Fruit fly (Drosophila melanogaster): ENCODE measurements around the gene CG7084.

- TF ChIP-seq CTCF (optimal IDR thresholded peaks at IDR 0.05) (no peak), CG8478 (optimal IDR thresholded peaks at IDR 0.05) (no peak)
These were observed 33.1 kb downstream of the CG7084 start, which contains the start of gene CG13862 for dm6 chr3R:22331691-22332090.
